Worm (Caenorhabditis elegans): ENCODE measurements around the gene chil-17.

Gene chil-17

DNA sequence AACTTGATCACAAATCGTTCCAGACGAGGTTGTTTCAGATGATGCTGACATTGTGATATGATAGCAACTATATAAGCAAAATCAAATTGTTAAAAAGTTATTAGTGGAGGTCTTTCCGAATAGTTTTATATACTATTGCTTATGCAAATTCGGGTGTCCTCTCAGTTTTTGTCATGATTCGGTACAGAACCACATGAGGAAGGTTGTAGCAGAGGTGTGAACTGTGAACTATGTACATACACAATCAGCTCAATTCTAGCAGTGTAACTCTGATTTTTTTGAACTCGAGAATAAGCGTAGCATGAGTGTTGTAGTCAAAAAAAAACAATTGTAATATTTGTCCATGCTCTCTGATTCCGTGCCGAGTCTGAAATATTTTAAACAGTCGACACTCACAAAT, 36.9 kb downstream of the chil-17 start, which contains the start of gene Y51B9A.6:
TSS of gene Y51B9A.6 (minus strand) at position 101 of the 400 bp plus-strand sequence.
- TF ChIP-seq mml-1 (tag; optimal IDR thresholded peaks at IDR 0.05) (no peak), jun-1 (tag; optimal IDR thresholded peaks at IDR 0.05) (no peak), egl-5 (tag; optimal IDR thresholded peaks at IDR 0.05) (no peak), eor-1 (tag; optimal IDR thresholded peaks at IDR 0.05) (no peak), ceh-9 (tag; optimal IDR thresholded peaks at IDR 0.05) (no peak), skn-1 (tag; optimal IDR thresholded peaks at IDR 0.05) (no peak), hmg-11 (tag; optimal IDR thresholded peaks at IDR 0.05) (no peak), snpc-4 (tag; optimal IDR thresholded peaks at IDR 0.05) (no peak), sea-2 (GFP tag; optimal IDR thresholded peaks at IDR 0.05) (no peak), lin-15B (tag; optimal IDR thresholded peaks at IDR 0.05) (no peak), nhr-43 (tag; optimal IDR thresholded peaks at IDR 0.05; ENCODE audit: poor library complexity, severe bottlenecking) (no peak), tbx-2 (tag; optimal IDR thresholded peaks at IDR 0.05) (no peak), nhr-25 (tag; optimal IDR thresholded peaks at IDR 0.05) (no peak)

DNA sequence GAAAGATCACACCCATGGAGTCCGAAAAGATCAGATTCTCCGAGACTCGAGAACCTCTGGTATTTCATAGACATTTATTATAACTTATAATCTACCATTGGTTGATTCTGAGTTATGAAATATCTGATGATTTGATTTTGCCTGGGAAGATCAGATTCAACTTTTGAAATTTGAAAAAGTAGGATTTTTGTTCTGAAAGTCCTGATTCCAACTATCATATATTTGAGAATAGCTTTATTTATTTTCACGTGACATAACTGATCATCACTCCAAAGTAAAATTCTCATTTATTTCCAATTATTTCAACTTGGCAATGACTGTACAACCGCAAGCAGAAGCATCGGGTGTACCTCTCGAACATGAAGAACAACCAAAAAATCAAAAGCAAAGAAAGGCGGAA, 40.2 kb downstream of the chil-17 start, which contains the start of gene Y51B9A.7:
TSS of gene Y51B9A.7 (plus strand) at position 301 of the 400 bp plus-strand sequence.
- TF ChIP-seq nhr-237 (tag; optimal IDR thresholded peaks at IDR 0.05) (no peak), lsy-12 (tag; optimal IDR thresholded peaks at IDR 0.05) (no peak), unc-39 (tag; optimal IDR thresholded peaks at IDR 0.05) (no peak), eor-1 (tag; optimal IDR thresholded peaks at IDR 0.05) (no peak), fkh-2 (tag; optimal IDR thresholded peaks at IDR 0.05) (no peak), ztf-11 (tag; optimal IDR thresholded peaks at IDR 0.05) (no peak), ceh-9 (tag; optimal IDR thresholded peaks at IDR 0.05) (no peak), mml-1 (tag; optimal IDR thresholded peaks at IDR 0.05) (no peak), ceh-82 (tag; optimal IDR thresholded peaks at IDR 0.05) (no peak), egl-5 (tag; optimal IDR thresholded peaks at IDR 0.05) (no peak), nhr-25 (tag; optimal IDR thresholded peaks at IDR 0.05) (no peak), daf-12 (tag; optimal IDR thresholded peaks at IDR 0.05) (no peak), fos-1 (tag; optimal IDR thresholded peaks at IDR 0.05) (no peak)

DNA sequence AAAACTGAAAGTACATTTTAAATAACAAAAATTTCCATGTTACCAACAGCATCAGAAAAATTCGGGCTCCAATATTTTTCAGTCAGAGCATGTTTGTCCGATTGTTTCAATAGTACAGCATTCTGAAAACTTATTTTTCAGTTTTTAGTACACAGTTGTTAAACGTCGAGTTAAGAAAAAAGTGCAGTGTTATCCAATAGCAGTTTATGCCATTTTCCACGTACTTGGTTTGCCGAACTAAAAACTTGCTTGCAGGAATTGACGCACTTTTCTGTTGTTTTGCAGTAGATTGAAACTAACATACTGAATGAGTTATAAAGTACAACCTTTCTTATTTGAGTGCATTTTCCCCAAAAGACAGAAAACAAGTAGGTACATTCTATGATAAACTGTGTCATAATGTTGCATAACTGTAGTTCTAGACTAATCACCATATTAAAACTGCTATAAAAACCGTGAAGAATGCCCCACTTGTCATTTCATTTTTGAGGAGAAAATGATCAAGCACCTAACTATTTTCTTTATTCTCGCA, 41.5 kb downstream of the chil-17 start, which contains the start of the genes Y51B9A.14 and Y51B9A.8:
TSS of gene Y51B9A.14 (minus strand) at position 101 of the 532 bp plus-strand sequence.
TSS of gene Y51B9A.8 (plus strand) at position 482 of the 532 bp plus-strand sequence.
- no peak for TF ChIP-seq elt-3 (tag; optimal IDR thresholded peaks at IDR 0.05)
- TF ChIP-seq unc-62 (GFP tag; optimal IDR thresholded peaks at IDR 0.05), result no peak
- TF ChIP-seq fkh-2 (tag; optimal IDR thresholded peaks at IDR 0.05), result no peak

DNA sequence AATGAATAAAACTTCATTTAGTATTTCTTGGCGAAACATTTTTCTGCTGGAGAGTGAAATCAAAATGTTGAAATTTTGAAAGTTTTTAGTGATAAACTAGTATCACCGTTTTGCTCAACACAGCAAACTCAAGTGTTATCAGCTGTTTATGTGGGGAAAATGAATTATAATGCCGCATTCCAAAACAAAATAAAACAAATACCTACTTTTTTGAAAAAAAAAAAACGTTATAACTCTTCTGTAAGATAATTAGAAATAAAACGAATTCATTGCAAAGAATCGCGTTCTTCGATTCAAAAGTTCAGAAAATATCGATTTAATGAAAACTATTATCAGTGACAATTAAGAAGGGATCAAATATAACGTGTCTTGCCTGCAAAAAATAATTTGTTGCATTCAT, 42.5 kb downstream of the chil-17 start, which contains the start of gene Y51B9A.9:
TSS of gene Y51B9A.9 (minus strand) at position 101 of the 400 bp plus-strand sequence.
- no peak for TF ChIP-seq snpc-4 (tag; optimal IDR thresholded peaks at IDR 0.05)
- TF ChIP-seq elt-3 (tag; optimal IDR thresholded peaks at IDR 0.05), result no peak
- peak; percentile 22 for TF ChIP-seq elt-2 (tag; optimal IDR thresholded peaks at IDR 0.05)
- TF ChIP-seq ceh-16 (tag; optimal IDR thresholded peaks at IDR 0.05), result no peak
- TF ChIP-seq nhr-28 (tag; optimal IDR thresholded peaks at IDR 0.05), result no peak
- no peak for TF ChIP-seq nhr-12 (tag; optimal IDR thresholded peaks at IDR 0.05)
- no peak for TF ChIP-seq lin-39 (tag; optimal IDR thresholded peaks at IDR 0.05)

DNA sequence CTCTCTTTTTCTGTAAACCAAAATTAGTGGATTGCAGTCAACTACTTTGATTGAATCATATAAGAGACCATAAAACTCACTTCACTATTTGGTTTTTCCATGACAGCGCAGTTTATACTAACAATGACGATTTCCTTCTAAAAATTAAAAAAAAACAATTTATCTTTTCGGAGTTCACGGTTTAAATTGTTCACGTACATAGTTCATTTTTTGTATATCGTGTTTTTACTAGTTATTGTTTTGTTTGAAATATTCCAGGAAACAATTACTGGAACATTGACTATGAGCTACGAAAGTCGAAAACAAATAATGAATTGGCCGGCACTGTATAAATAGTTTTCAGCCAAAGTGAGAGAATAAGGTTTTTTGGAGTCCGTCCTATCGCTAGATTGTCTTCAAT, 47.2 kb downstream of the chil-17 start, which contains the start of gene lido-17:
TSS of gene lido-17 (minus strand) at position 101 of the 400 bp plus-strand sequence.
- no peak for TF ChIP-seq nhr-76 (tag; optimal IDR thresholded peaks at IDR 0.05)
- no peak for TF ChIP-seq mdl-1 (tag; optimal IDR thresholded peaks at IDR 0.05)

All from whole organism, L3 larva.